Worm (Caenorhabditis elegans) whole organism, midembryonic: ENCODE results near the gene paqr-2.

Source experiments
- T22C8.4 ChIP-seq: fragments of 200-800 bp; sonication (Bioruptor generic); IDR thresholded peaks from 2 replicates; pipeline ENCODE4 v1.3.6; 2022; ENCODE audit warnings: missing genetic modification characterization, missing compliant biosample characterization
- cog-1 ChIP-seq: sonication (generic microtip); optimal IDR thresholded peaks from 2 replicates; lab custom pipeline; 2016; ENCODE audit warnings: missing genetic modification characterization, missing compliant biosample characterization
- flt-1 ChIP-seq: fragments of 200-800 bp; sonication (Bioruptor generic); IDR thresholded peaks from 2 replicates; pipeline ENCODE4 v1.3.6; 2022; ENCODE audit warnings: missing genetic modification characterization, missing compliant biosample characterization
- klf-2 ChIP-seq: fragments of 200-800 bp; sonication (Bioruptor generic); conservative IDR thresholded peaks from 2 replicates; pipeline ENCODE4 v1.3.6; 2022; ENCODE audit warnings: missing genetic modification reagents, missing genetic modification characterization, missing compliant biosample characterization
- med-1 ChIP-seq: sonication (generic microtip); optimal IDR thresholded peaks from 2 replicates; lab custom pipeline; 2017; ENCODE audit warnings: missing genetic modification characterization, mild to moderate bottlenecking, missing compliant biosample characterization, antibody characterized with exemption, missing genetic modification reagents; ENCODE audit not compliant: insufficient read depth
- ref-1 ChIP-seq: fragments of 200-800 bp; sonication (Bioruptor generic); conservative IDR thresholded peaks from 2 replicates; pipeline ENCODE4 v1.3.6; 2022; ENCODE audit warnings: missing genetic modification reagents, missing genetic modification characterization, missing compliant biosample characterization
- tab-1 ChIP-seq: fragments of 200-800 bp; sonication (Bioruptor generic); IDR thresholded peaks from 2 replicates; pipeline ENCODE4 v1.3.6; 2022; ENCODE audit warnings: missing genetic modification characterization, missing compliant biosample characterization
- ztf-23 ChIP-seq: fragments of 200-800 bp; sonication (Bioruptor generic); IDR thresholded peaks from 2 replicates; pipeline ENCODE4 v1.3.6; 2022; ENCODE audit warnings: missing genetic modification reagents, missing genetic modification characterization, missing compliant biosample characterization
- ztf-29 ChIP-seq: fragments of 200-800 bp; sonication (Bioruptor generic); IDR thresholded peaks from 2 replicates; pipeline ENCODE4 v1.3.6; 2022; ENCODE audit warnings: missing genetic modification reagents, missing genetic modification characterization, missing compliant biosample characterization

The paqr-2 gene

DNA sequence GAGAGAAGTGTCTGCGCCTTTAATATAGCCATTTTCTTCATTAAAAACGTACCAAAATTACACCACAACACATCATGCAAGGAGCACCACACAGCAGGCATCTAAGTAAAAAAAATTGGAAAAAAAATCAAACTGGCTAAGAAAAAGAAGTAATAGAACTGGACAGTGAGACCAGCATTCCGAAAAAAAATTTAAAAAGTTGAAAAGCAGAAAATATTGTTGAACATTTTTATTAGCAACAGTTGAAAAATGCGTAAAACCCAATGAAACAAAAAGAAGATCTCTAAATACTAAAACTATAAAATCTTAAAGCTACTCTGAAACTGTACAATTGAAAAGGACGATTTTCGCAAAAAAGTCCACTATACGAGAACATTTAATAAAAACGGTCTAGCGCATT, 2.3 kb upstream of the paqr-2 start, which contains the start of gene Y32H12A.6:
TSS of gene Y32H12A.6 (minus strand) at position 101 of the 400 bp plus-strand sequence.
- TF ChIP-seq ztf-29 = no peak
- TF ChIP-seq ref-1 (GFP tag; lab: Robert Waterston, UW) = no peak
- no peak for TF ChIP-seq cog-1 (tag; lab: Kevin White, UChicago)
- TF ChIP-seq flt-1 (GFP tag; lab: Robert Waterston, UW) = no peak
- no peak for TF ChIP-seq klf-2 (GFP tag; lab: Robert Waterston, UW)
- no peak for TF ChIP-seq ztf-23
- TF ChIP-seq tab-1 = no peak
- no peak for TF ChIP-seq T22C8.4 (GFP tag; lab: Robert Waterston, UW)
- no peak for TF ChIP-seq med-1 (GFP tag; lab: Kevin White, UChicago)

DNA sequence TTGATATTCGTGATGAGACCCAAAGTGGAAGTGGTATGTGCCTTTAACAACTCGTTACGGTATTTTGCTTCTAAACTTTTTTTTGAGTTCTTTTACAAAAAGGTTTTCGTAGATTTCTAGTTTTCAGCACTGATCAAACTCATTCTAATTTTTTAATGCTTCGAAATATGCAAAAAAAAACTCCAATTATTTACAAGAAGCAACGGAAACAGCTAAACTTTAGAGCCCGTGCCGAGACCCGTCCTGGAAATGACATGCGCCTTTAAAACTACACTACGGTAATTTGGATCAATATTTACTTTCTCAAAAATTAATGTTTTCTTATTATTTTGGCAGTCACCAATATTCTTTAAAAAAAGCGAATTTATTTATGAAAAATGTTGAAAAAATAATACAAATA, 825 bp upstream of the paqr-2 start:
- no peak for TF ChIP-seq klf-2 (GFP tag; lab: Robert Waterston, UW)
- TF ChIP-seq ztf-29 = no peak
- TF ChIP-seq ztf-23 = no peak
- no peak for TF ChIP-seq cog-1 (tag; lab: Kevin White, UChicago)
- no peak for TF ChIP-seq tab-1
- no peak for TF ChIP-seq ref-1 (GFP tag; lab: Robert Waterston, UW)
- no peak for TF ChIP-seq flt-1 (GFP tag; lab: Robert Waterston, UW)
- no peak for TF ChIP-seq med-1 (GFP tag; lab: Kevin White, UChicago)
- TF ChIP-seq T22C8.4 (GFP tag; lab: Robert Waterston, UW) = no peak

- TF ChIP-seq T22C8.4 (GFP tag; lab: Robert Waterston, UW) = no peak
- no peak for TF ChIP-seq tab-1
- TF ChIP-seq flt-1 (GFP tag; lab: Robert Waterston, UW) = no peak
- no peak for TF ChIP-seq ztf-29
- no peak for TF ChIP-seq klf-2 (GFP tag; lab: Robert Waterston, UW)
- TF ChIP-seq ztf-23 = no peak
- no peak for TF ChIP-seq med-1 (GFP tag; lab: Kevin White, UChicago)
- no peak for TF ChIP-seq cog-1 (tag; lab: Kevin White, UChicago)
- TF ChIP-seq ref-1 (GFP tag; lab: Robert Waterston, UW) = no peak
These were observed 4.7 kb downstream of the paqr-2 start for ce11 chrIII:5375001-5375532.

DNA sequence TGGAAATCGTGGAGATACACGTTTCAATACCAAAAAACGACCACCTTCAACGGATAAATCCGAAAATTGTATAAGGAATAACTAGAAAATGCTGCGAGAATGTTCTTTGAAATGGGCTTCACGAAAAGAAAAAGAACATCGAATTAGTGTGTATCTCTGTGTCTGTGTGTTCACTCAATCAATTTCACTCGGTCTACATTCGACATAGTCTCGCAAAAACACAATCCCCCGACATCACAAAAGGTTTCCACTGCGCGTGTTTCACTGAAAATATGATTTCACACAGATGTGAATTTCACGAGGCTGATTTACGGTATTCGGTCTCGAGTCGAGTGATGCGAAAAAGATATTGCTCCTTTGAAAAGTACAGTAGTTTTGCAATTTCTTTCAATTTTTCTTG, 6.0 kb downstream of the paqr-2 start:
- TF ChIP-seq med-1 (GFP tag; lab: Kevin White, UChicago) (no peak), T22C8.4 (GFP tag; lab: Robert Waterston, UW) (no peak), klf-2 (GFP tag; lab: Robert Waterston, UW) (no peak), flt-1 (GFP tag; lab: Robert Waterston, UW) (no peak), tab-1 (no peak)

ce11 chrIII:5372884-5373283, 6.8 kb downstream of the paqr-2 start:
- TF ChIP-seq cog-1 (tag; lab: Kevin White, UChicago) = no peak
- TF ChIP-seq tab-1 = no peak
- TF ChIP-seq ztf-23 = no peak
- TF ChIP-seq med-1 (GFP tag; lab: Kevin White, UChicago) = no peak
- TF ChIP-seq flt-1 (GFP tag; lab: Robert Waterston, UW) = no peak
- TF ChIP-seq T22C8.4 (GFP tag; lab: Robert Waterston, UW) = no peak
- TF ChIP-seq ref-1 (GFP tag; lab: Robert Waterston, UW) = no peak
- TF ChIP-seq klf-2 (GFP tag; lab: Robert Waterston, UW) = no peak
- no peak for TF ChIP-seq ztf-29

DNA sequence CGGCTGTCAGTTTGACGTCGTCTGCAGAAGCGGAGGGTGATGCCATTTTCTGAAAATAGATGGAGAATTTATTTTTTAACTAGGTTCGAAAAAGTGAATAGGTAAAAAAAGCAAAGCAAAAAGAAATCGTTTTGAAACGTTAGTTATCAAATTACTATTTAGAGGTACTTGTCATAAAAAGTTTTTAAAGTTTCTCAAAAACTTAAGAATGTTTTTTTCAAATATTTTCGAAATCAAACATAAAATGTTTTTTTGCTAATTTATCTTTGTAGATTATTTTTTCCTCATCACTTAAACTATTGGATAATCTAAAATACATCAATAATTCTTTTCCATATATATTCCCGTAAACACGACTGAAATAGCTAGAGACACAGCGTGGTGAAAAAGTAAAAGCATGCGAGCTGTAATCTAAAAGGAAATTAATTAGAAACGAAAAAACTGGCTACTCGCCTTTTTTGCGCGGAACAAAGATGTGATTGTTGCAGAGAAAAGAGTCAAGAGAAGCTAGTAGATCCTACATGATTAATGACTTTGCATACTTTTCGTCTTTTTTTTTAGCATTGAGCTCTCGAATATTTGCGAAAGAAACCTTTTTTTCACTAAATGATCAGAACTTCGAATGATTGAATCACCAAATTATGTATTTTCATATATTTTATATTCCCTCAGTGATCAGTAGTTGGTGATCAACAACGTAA, 8.4 kb downstream of the paqr-2 start, which contains the start of gene szy-2:
TSS of gene szy-2 (minus strand) at position 51 of the 701 bp plus-strand sequence.
- no peak for TF ChIP-seq cog-1 (tag; lab: Kevin White, UChicago)
- TF ChIP-seq T22C8.4 (GFP tag; lab: Robert Waterston, UW) = no peak
- no peak for TF ChIP-seq klf-2 (GFP tag; lab: Robert Waterston, UW)
- TF ChIP-seq flt-1 (GFP tag; lab: Robert Waterston, UW) = no peak
- no peak for TF ChIP-seq med-1 (GFP tag; lab: Kevin White, UChicago)
- TF ChIP-seq ztf-23 = no peak
- no peak for TF ChIP-seq ref-1 (GFP tag; lab: Robert Waterston, UW)
- TF ChIP-seq ztf-29 = no peak
- no peak for TF ChIP-seq tab-1

DNA sequence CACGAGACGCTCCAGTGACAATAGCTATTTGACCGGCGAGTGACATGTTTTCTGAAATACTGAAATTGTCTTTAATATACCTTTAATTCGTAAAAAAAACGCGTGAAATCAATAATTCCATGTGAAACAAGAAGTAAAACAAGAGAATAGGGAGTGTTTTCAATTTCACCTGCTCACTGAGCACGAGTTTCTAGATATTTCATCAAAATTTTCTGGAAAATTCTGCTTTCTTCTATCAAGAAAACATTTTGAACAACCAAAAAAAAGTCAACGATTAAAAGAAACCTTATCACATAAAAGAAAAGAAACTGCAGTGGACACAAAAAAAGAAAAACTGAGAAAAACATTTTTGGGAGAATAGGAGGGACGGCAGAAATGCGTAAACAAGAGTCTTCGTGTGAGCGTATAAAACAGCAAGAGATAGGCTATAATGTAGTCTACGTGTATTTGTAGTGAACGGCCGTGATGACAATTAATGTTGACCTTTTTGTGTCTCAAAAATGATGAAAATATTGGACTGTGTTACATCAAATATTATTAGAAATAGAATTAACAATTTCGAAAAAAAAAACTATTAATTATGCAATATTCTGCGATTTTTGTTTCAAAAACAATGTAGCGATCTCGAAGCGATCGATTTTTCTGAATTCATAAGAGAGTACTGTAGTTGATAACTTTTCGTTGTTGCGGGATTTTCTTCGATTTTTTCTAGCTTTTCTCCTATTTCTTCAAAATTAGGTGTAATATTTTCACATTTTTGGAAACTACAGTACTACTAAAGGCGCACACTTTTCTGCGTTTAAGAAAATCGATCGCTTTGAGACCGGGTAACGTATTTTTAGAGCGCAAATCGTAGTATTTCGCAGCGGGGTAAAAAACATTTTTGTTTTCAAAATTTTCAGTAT, 11.5 kb downstream of the paqr-2 start, which contains the start of gene dhs-9:
TSS of gene dhs-9 (minus strand) at position 51 of the 905 bp plus-strand sequence.
- no peak for TF ChIP-seq klf-2 (GFP tag; lab: Robert Waterston, UW)
- no peak for TF ChIP-seq ref-1 (GFP tag; lab: Robert Waterston, UW)
- TF ChIP-seq ztf-23 = no peak

ce11 chrIII:5361909-5362308, 17.8 kb downstream of the paqr-2 start, which contains the start of gene Y32H12A.1:
TSS of gene Y32H12A.1 (plus strand) at chrIII:5362209.
- TF ChIP-seq med-1 (GFP tag; lab: Kevin White, UChicago) = no peak
- no peak for TF ChIP-seq tab-1
- TF ChIP-seq flt-1 (GFP tag; lab: Robert Waterston, UW) = no peak
- TF ChIP-seq T22C8.4 (GFP tag; lab: Robert Waterston, UW) = no peak
- TF ChIP-seq ref-1 (GFP tag; lab: Robert Waterston, UW) = no peak
- no peak for TF ChIP-seq cog-1 (tag; lab: Kevin White, UChicago)
- TF ChIP-seq ztf-29 = no peak
- TF ChIP-seq ztf-23 = no peak
- no peak for TF ChIP-seq klf-2 (GFP tag; lab: Robert Waterston, UW)

DNA sequence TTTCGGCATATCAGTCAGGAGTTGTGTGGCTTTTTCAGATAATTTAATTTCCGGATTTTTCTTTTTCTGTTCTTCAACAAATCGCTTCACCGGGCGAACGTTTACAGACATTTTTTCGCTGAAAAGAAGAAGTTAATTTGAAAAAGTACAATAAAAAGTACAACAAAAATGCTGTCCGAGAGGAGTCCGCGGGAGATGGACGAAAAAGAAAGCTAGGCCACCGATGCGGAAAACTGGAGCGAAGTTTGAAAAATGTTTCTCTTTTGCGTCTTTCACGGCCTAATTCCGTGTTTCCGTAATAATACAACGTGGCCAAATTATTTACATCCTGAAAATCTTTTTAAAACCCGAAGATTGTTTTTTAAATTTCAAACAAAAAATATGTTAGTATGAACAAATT, 30.5 kb downstream of the paqr-2 start, which contains the start of gene thoc-5:
TSS of gene thoc-5 (minus strand) at position 152 of the 400 bp plus-strand sequence.
- TF ChIP-seq T22C8.4 (GFP tag; lab: Robert Waterston, UW) (0 out of 2 replicates have a peak, but pooled peaks have one; percentile 18), klf-2 (GFP tag; lab: Robert Waterston, UW) (peak; percentile 46; the same call in 1 of the 2 replicates), flt-1 (GFP tag; lab: Robert Waterston, UW) (peak; percentile 80), ztf-29 (0 out of 2 replicates have a peak, but pooled peaks have one; percentile 10), ztf-23 (peak; percentile 74), med-1 (GFP tag; lab: Kevin White, UChicago) (no peak)
